Worm (Caenorhabditis elegans): ENCODE results near the gene nstp-4.

ce11 chrII:402435-402834, 13.8 kb downstream of the nstp-4 start, which contains the start of gene clec-10:
- TF ChIP-seq tab-1 (GFP tag; IDR thresholded peaks at IDR 0.05) = no peak
- TF ChIP-seq T22C8.4 (GFP tag; IDR thresholded peaks at IDR 0.05) = no peak
- no peak for TF ChIP-seq klf-2 (GFP tag; conservative IDR thresholded peaks at IDR 0.05)
- TF ChIP-seq flt-1 (GFP tag; IDR thresholded peaks at IDR 0.05) = no peak
